Worm (Caenorhabditis elegans): ENCODE results near the gene DH11.5.
A peak's percentile ranks its signal among the peaks of the same experiment; 100 is the strongest.

DH11.5 gene

DNA sequence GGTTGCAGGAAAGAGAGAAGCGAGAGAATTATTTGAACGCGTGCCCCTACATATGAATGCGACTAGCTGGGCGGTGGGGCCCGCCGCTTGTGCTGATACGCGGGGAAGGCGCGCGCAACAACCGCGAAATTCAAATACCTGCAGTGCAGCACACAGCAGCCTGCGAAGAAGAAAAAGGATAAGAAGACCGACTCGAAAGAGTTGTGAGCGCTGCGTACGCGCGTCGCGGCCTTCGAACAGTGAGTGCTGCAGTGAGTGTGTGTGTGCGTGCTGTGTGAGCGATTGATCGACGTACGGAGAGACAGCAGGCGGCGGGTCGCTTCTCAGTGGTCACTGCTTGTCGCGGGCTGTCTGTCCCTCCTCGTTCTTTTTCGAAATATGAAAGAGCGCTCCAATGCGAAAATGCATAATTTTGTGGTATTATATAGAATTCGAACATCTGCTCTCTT, 51.9 kb downstream of the DH11.5 start (continued):
- TF ChIP-seq hpl-2 (GFP tag; optimal IDR thresholded peaks at IDR 0.05) (no peak), F16B12.6 (tag; optimal IDR thresholded peaks at IDR 0.05) (no peak), nhr-47 (tag; optimal IDR thresholded peaks at IDR 0.05) (peak; percentile 76), zip-4 (GFP tag; optimal IDR thresholded peaks at IDR 0.05) (no peak), unc-30 (tag; optimal IDR thresholded peaks at IDR 0.05) (no peak), blmp-1 (tag; optimal IDR thresholded peaks at IDR 0.05) (peak; percentile 4), nhr-28 (tag; optimal IDR thresholded peaks at IDR 0.05) (no peak), zag-1 (tag; optimal IDR thresholded peaks at IDR 0.05) (no peak), pqm-1 (tag; optimal IDR thresholded peaks at IDR 0.05) (no peak), efl-1 (optimal IDR thresholded peaks at IDR 0.05) (peak; percentile 63 to 70), efl-1 (GFP tag; optimal IDR thresholded peaks at IDR 0.05 in 1 of 2) (peak; percentile 65 to 95)

DNA sequence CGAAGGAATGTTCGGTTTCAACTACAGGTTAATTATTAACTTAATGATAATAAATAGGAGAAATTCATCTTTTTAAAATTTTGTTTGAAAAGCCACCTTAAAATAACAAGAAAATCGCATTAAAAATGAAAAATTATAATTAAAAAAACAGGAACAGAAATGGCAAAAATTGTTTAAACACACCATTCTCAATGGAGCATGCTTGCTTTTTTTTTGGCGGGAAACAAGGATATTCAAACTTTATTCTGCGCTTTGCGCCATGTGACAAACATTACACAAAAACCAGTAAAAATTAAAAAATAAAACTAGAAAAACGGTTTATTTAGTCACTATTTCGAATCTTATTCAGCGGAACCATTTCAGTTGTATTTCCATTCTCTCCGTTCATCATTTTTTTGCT, 52.3 kb downstream of the DH11.5 start:
- TF ChIP-seq F16B12.6 (tag; optimal IDR thresholded peaks at IDR 0.05) (no peak), hlh-17 (GFP tag; optimal IDR thresholded peaks at IDR 0.05; ENCODE audit: borderline replicate concordance) (no peak), efl-1 (optimal IDR thresholded peaks at IDR 0.05) (peak; percentile 33 to 38), efl-1 (GFP tag; optimal IDR thresholded peaks at IDR 0.05 in 1 of 2) (peak; percentile 59 to 95), ama-1 (optimal IDR thresholded peaks at IDR 0.05) (no peak), dpl-1 (GFP tag; optimal IDR thresholded peaks at IDR 0.05) (peak; percentile 28 to 50 (median 35))

DNA sequence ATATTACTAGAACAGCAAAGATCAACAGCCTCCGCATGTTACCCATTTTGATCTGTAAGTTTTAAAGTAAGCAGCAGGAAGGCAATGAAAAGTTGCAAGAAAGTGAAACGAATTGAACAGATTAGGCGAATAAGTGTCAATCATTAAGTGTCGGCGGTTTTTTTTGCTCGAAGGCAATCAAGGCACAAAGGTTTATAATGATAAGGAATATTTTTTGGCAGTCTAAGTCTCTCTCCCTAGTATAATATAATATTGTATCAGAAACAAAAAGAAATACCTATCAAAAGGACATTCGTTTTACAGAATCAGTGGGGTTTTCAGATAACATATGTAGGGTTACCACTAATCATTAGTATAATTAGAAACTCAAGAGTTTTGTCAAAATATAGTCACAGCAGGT, 56.2 kb downstream of the DH11.5 start, which contains the start of gene nrf-6:
Gene nrf-6, minus strand, starts transcription at position 52 of the 400 bp plus-strand sequence.
- no peak for TF ChIP-seq lin-35 (GFP tag; optimal IDR thresholded peaks at IDR 0.05)
- no peak for TF ChIP-seq aly-2 (tag; optimal IDR thresholded peaks at IDR 0.05)
- peak; percentile 53 for TF ChIP-seq elt-2 (tag; optimal IDR thresholded peaks at IDR 0.05)
- no peak for TF ChIP-seq dsc-1 (tag; optimal IDR thresholded peaks at IDR 0.05)
- TF ChIP-seq egl-13 (tag; optimal IDR thresholded peaks at IDR 0.05) = no peak
- TF ChIP-seq lin-39 (tag; optimal IDR thresholded peaks at IDR 0.05) = no peak
- no peak for TF ChIP-seq unc-62 (GFP tag; optimal IDR thresholded peaks at IDR 0.05)
- no peak for TF ChIP-seq F16B12.6 (tag; optimal IDR thresholded peaks at IDR 0.05)

DNA sequence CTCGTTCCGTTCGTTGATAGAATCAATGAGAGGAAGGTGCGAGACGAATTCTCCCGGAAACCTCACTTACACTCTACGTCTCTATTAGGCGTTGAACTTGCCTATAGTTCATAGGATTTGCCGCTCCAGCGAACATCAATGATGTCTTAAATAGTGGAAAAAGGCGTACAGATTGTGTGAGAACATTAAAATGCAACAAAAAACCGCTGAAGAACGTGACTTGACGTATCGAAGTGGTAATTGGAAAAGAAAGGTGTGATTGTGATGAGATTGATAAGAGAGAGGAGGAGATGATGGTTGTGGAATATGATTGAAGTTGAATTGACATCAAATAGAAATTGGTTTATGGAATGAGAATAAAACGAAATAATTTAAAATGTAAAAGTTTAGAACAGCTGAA, 57.6 kb downstream of the DH11.5 start:
- TF ChIP-seq snu-23 (GFP tag; optimal IDR thresholded peaks at IDR 0.05) (no peak), ztf-11 (tag; optimal IDR thresholded peaks at IDR 0.05) (no peak), lsy-2 (tag; optimal IDR thresholded peaks at IDR 0.05) (peak in 1 of 2 experiments; percentile 8), unc-62 (GFP tag; optimal IDR thresholded peaks at IDR 0.05) (no peak), skn-1 (tag; optimal IDR thresholded peaks at IDR 0.05) (no peak), unc-98 (GFP tag; IDR thresholded peaks at IDR 0.05) (no peak), vab-15 (tag; optimal IDR thresholded peaks at IDR 0.05) (no peak), unc-30 (tag; optimal IDR thresholded peaks at IDR 0.05) (no peak), snpc-4 (tag; optimal IDR thresholded peaks at IDR 0.05) (no peak), nhr-20 (tag; optimal IDR thresholded peaks at IDR 0.05) (no peak), lin-35 (GFP tag; optimal IDR thresholded peaks at IDR 0.05) (peak in 1 of 2 experiments; percentile 21), nhr-47 (tag; optimal IDR thresholded peaks at IDR 0.05) (no peak), mep-1 (tag; optimal IDR thresholded peaks at IDR 0.05) (peak; percentile 6), lin-15B (tag; optimal IDR thresholded peaks at IDR 0.05) (no peak), lin-14 (GFP tag; optimal IDR thresholded peaks at IDR 0.05) (peak; percentile 51), efl-1 (optimal IDR thresholded peaks at IDR 0.05) (no peak), efl-1 (GFP tag; optimal IDR thresholded peaks at IDR 0.05 in 1 of 2) (peak in 1 of 2 experiments; percentile 16), pqm-1 (tag; optimal IDR thresholded peaks at IDR 0.05) (no peak), mef-2 (tag; optimal IDR thresholded peaks at IDR 0.05) (no peak), blmp-1 (tag; optimal IDR thresholded peaks at IDR 0.05) (peak; percentile 26)

DNA sequence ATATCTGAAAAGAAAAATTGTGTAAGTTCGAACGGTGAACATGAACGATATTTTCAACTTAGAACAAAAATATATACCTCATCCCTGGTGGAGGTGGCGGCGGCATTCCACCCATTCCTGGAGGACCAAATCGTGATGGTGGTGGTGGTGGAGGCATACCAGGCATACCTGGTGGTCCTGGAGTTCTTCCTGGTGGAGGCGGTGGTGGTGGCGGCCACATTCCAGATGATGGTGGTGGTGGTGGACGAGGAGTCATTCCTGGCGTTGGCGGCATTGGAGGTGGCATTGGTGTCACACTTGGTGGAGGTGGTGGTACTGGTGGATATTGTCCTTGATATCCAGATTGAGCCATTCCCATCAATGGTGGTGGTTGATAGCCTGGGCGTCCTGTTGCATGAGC, 58.2 kb downstream of the DH11.5 start:
- TF ChIP-seq pqm-1 (tag; optimal IDR thresholded peaks at IDR 0.05) (no peak), ces-1 (GFP tag; optimal IDR thresholded peaks at IDR 0.05) (no peak), nhr-12 (tag; optimal IDR thresholded peaks at IDR 0.05) (no peak), dsc-1 (tag; optimal IDR thresholded peaks at IDR 0.05) (no peak)

Measured in whole organism, L1 larva.